Fruit fly (Drosophila melanogaster) whole organism, pupa: ENCODE results near the gene CG17267.

Experiments
- CG10348 ChIP-seq: fragments of 200-800 bp; sonication (Bioruptor generic); IDR thresholded peaks from 2 replicates; pipeline ENCODE4 v1.3.6; 2022; ENCODE audit warnings: missing biosample characterization, missing genetic modification characterization
- CG12605 ChIP-seq: fragments of 200-800 bp; sonication (Bioruptor generic); IDR thresholded peaks from 2 replicates; pipeline ENCODE4 v1.3.6; 2022; ENCODE audit warnings: missing biosample characterization, missing genetic modification characterization
- CG13204 ChIP-seq: fragments of 200-800 bp; sonication (Bioruptor generic); optimal IDR thresholded peaks from 2 replicates; lab custom pipeline; 2018; ENCODE audit warnings: missing biosample characterization, mild to moderate bottlenecking, missing genetic modification characterization, moderate library complexity
- CG14655 ChIP-seq: fragments of 200-800 bp; sonication (Bioruptor generic); optimal IDR thresholded peaks from 3 replicates; lab custom pipeline; 2017; ENCODE audit warnings: mild to moderate bottlenecking, missing biosample characterization, missing genetic modification reagents, missing genetic modification characterization
- CG15710 ChIP-seq: fragments of 200-800 bp; sonication (Bioruptor generic); optimal IDR thresholded peaks from 2 replicates; lab custom pipeline; 2018; ENCODE audit warnings: missing biosample characterization, mild to moderate bottlenecking, missing genetic modification characterization, moderate library complexity
- CG17806 ChIP-seq: fragments of 200-800 bp; sonication (Bioruptor generic); optimal IDR thresholded peaks from 2 replicates; lab custom pipeline; 2018; ENCODE audit warnings: missing biosample characterization, mild to moderate bottlenecking, missing genetic modification characterization, moderate library complexity
- CG32121 ChIP-seq: fragments of 200-800 bp; sonication (Bioruptor generic); IDR thresholded peaks from 2 replicates; pipeline ENCODE4 v1.3.6; 2022; ENCODE audit warnings: missing biosample characterization, missing genetic modification characterization
- CG34367 ChIP-seq: fragments of 200-800 bp; sonication (Bioruptor generic); optimal IDR thresholded peaks from 2 replicates; lab custom pipeline; 2018; ENCODE audit warnings: missing biosample characterization, mild to moderate bottlenecking, missing genetic modification characterization
- CG4496 ChIP-seq: fragments of 200-800 bp; sonication (Bioruptor generic); IDR thresholded peaks from 3 replicates; pipeline ENCODE4 v1.3.6; 2022; ENCODE audit warnings: missing biosample characterization, missing genetic modification characterization
- CG8159 ChIP-seq: fragments of 200-800 bp; sonication (Bioruptor generic); optimal IDR thresholded peaks from 3 replicates; lab custom pipeline; 2018; ENCODE audit warnings: missing biosample characterization, mild to moderate bottlenecking, missing genetic modification characterization, moderate library complexity
- CG8301 ChIP-seq: fragments of 200-800 bp; sonication (Bioruptor generic); optimal IDR thresholded peaks from 2 replicates; lab custom pipeline; 2018; ENCODE audit warnings: missing biosample characterization, mild to moderate bottlenecking, missing genetic modification characterization
- CG9948 ChIP-seq: fragments of 200-800 bp; sonication (Bioruptor generic); optimal IDR thresholded peaks from 2 replicates; lab custom pipeline; 2018; ENCODE audit warnings: missing biosample characterization, mild to moderate bottlenecking, missing genetic modification characterization, moderate library complexity
- D1 ChIP-seq: fragments of 200-800 bp; sonication (Bioruptor generic); optimal IDR thresholded peaks from 2 replicates; lab custom pipeline; 2018; ENCODE audit warnings: missing biosample characterization, mild to moderate bottlenecking, missing genetic modification characterization, moderate library complexity
- EcR ChIP-seq: fragments of 200-800 bp; sonication (Bioruptor generic); optimal IDR thresholded peaks from 3 replicates; lab custom pipeline; 2019; ENCODE audit warnings: missing biosample characterization, missing genetic modification characterization, mild to moderate bottlenecking, moderate library complexity, missing genetic modification reagents
- Ets98B ChIP-seq: fragments of 200-800 bp; sonication (Bioruptor generic); IDR thresholded peaks from 2 replicates; pipeline ENCODE4 v1.3.6; 2022; ENCODE audit warnings: missing biosample characterization, missing genetic modification characterization
- Pif1A ChIP-seq: fragments of 200-800 bp; sonication (Bioruptor generic); optimal IDR thresholded peaks from 3 replicates; lab custom pipeline; 2016; ENCODE audit warnings: missing biosample characterization, missing genetic modification characterization
- Pif1B ChIP-seq: fragments of 200-800 bp; sonication (Bioruptor generic); optimal IDR thresholded peaks from 3 replicates; lab custom pipeline; 2016; ENCODE audit warnings: missing biosample characterization, missing genetic modification characterization
- Snoo ChIP-seq: fragments of 200-800 bp; sonication (Bioruptor generic); optimal IDR thresholded peaks from 3 replicates; lab custom pipeline; 2017; ENCODE audit warnings: missing biosample characterization, mild to moderate bottlenecking, missing genetic modification characterization, inconsistent platforms
- fd96Ca ChIP-seq: fragments of 200-800 bp; sonication (Bioruptor generic); IDR thresholded peaks from 3 replicates; pipeline ENCODE4 v1.3.6; 2022; ENCODE audit warnings: missing biosample characterization, missing genetic modification characterization
- gl ChIP-seq: fragments of 200-800 bp; sonication (Bioruptor generic); optimal IDR thresholded peaks from 2 replicates; lab custom pipeline; 2018; ENCODE audit warnings: missing biosample characterization, mild to moderate bottlenecking, missing genetic modification characterization
- rn ChIP-seq: fragments of 200-800 bp; sonication (Bioruptor generic); IDR thresholded peaks from 2 replicates; pipeline ENCODE4 v1.3.6; 2022; ENCODE audit warnings: missing biosample characterization, missing genetic modification characterization

The CG17267 gene

dm6 chr3R:20774125-20774524, 35.2 kb upstream of the CG17267 start:
- TF ChIP-seq Snoo (no peak), CG4496 (GFP tag; lab: Robert Waterston, UW) (peak; percentile 59; the same call in 1 of the 3 replicates), CG13204 (GFP tag; lab: Kevin White, UChicago) (peak; percentile 67)
- TF ChIP-seq, all 21 proteins: peak for 2

dm6 chr3R:20773174-20773573, 34.3 kb upstream of the CG17267 start:
- TF ChIP-seq fd96Ca (peak; percentile 60; the same call in 1 of the 3 replicates), CG15710 (tag; lab: Kevin White, UChicago) (peak; percentile 46), Pif1A (GFP tag; lab: Kevin White, UChicago) (peak; percentile 64), CG17806 (tag; lab: Kevin White, UChicago) (peak; percentile 42), CG8301 (tag; lab: Kevin White, UChicago) (peak; percentile 20), Pif1B (GFP tag; lab: Kevin White, UChicago) (no peak), gl (tag; lab: Kevin White, UChicago) (peak; percentile 15), CG9948 (peak; percentile 42), CG34367 (tag; lab: Kevin White, UChicago) (no peak), Snoo (no peak), CG12605 (GFP tag; lab: Robert Waterston, UW) (0 out of 2 replicates have a peak, but pooled peaks have one; percentile 16), CG10348 (GFP tag; lab: Robert Waterston, UW) (no peak), CG8159 (peak; percentile 54), CG4496 (GFP tag; lab: Robert Waterston, UW) (no peak; the same call in 2 of the 3 replicates), Ets98B (GFP tag; lab: Robert Waterston, UW) (no peak), CG14655 (GFP tag; lab: Kevin White, UChicago) (peak; percentile 50), CG13204 (GFP tag; lab: Kevin White, UChicago) (peak; percentile 35), EcR (GFP tag; lab: Kevin White, UChicago) (peak; percentile 34)

dm6 chr3R:20772543-20772942, 33.6 kb upstream of the CG17267 start, which contains the start of gene Takl1:
Gene Takl1, minus strand, starts transcription at chr3R:20772601.
- TF ChIP-seq Ets98B (GFP tag; lab: Robert Waterston, UW), result no peak
- TF ChIP-seq rn (GFP tag; lab: Robert Waterston, UW), result no peak
- no peak for TF ChIP-seq Pif1A (GFP tag; lab: Kevin White, UChicago)
- TF ChIP-seq CG8301 (tag; lab: Kevin White, UChicago), result no peak
- TF ChIP-seq CG10348 (GFP tag; lab: Robert Waterston, UW), result no peak
- no peak for TF ChIP-seq CG13204 (GFP tag; lab: Kevin White, UChicago)
- TF ChIP-seq CG12605 (GFP tag; lab: Robert Waterston, UW), result no peak
- TF ChIP-seq CG17806 (tag; lab: Kevin White, UChicago), result no peak
- no peak for TF ChIP-seq Pif1B (GFP tag; lab: Kevin White, UChicago)
- no peak for TF ChIP-seq fd96Ca
- TF ChIP-seq CG4496 (GFP tag; lab: Robert Waterston, UW), result no peak
- no peak for TF ChIP-seq CG9948
- TF ChIP-seq CG14655 (GFP tag; lab: Kevin White, UChicago), result no peak
- no peak for TF ChIP-seq CG15710 (tag; lab: Kevin White, UChicago)
- no peak for TF ChIP-seq CG8159
- TF ChIP-seq CG34367 (tag; lab: Kevin White, UChicago), result no peak
- no peak for TF ChIP-seq CG32121
- TF ChIP-seq gl (tag; lab: Kevin White, UChicago), result no peak
- no peak for TF ChIP-seq D1 (tag; lab: Kevin White, UChicago)
- TF ChIP-seq Snoo, result no peak

dm6 chr3R:20766156-20766486, 27.2 kb upstream of the CG17267 start:
- TF ChIP-seq CG15710 (tag; lab: Kevin White, UChicago), result no peak
- no peak for TF ChIP-seq rn (GFP tag; lab: Robert Waterston, UW)
- no peak for TF ChIP-seq CG10348 (GFP tag; lab: Robert Waterston, UW)
- TF ChIP-seq Pif1B (GFP tag; lab: Kevin White, UChicago), result no peak
- no peak for TF ChIP-seq CG4496 (GFP tag; lab: Robert Waterston, UW)
- TF ChIP-seq EcR (GFP tag; lab: Kevin White, UChicago), result no peak
- no peak for TF ChIP-seq CG14655 (GFP tag; lab: Kevin White, UChicago)
- TF ChIP-seq CG9948, result no peak
- TF ChIP-seq CG32121, result no peak
- TF ChIP-seq CG34367 (tag; lab: Kevin White, UChicago), result no peak
- TF ChIP-seq Snoo, result no peak
- TF ChIP-seq CG13204 (GFP tag; lab: Kevin White, UChicago), result no peak

- peak; percentile 37 for TF ChIP-seq CG14655 (GFP tag; lab: Kevin White, UChicago)
- TF ChIP-seq CG4496 (GFP tag; lab: Robert Waterston, UW), result peak; percentile 16; the same call in 1 of the 3 replicates
- no peak for TF ChIP-seq CG9948
- no peak for TF ChIP-seq CG34367 (tag; lab: Kevin White, UChicago)
- no peak for TF ChIP-seq rn (GFP tag; lab: Robert Waterston, UW)
- TF ChIP-seq Snoo, result peak; percentile 47
- TF ChIP-seq Pif1B (GFP tag; lab: Kevin White, UChicago), result no peak
- no peak for TF ChIP-seq CG8159
- peak; percentile 32; the same call in 2 of the 3 replicates for TF ChIP-seq fd96Ca
- TF ChIP-seq CG17806 (tag; lab: Kevin White, UChicago), result no peak
- no peak for TF ChIP-seq CG13204 (GFP tag; lab: Kevin White, UChicago)
- peak; percentile 30 for TF ChIP-seq EcR (GFP tag; lab: Kevin White, UChicago)
- TF ChIP-seq CG32121, result peak; percentile 61; the same call in 1 of the 2 replicates
- no peak for TF ChIP-seq CG8301 (tag; lab: Kevin White, UChicago)
- TF ChIP-seq CG12605 (GFP tag; lab: Robert Waterston, UW), result peak; percentile 76
- TF ChIP-seq gl (tag; lab: Kevin White, UChicago), result no peak
- no peak for TF ChIP-seq Pif1A (GFP tag; lab: Kevin White, UChicago)
- TF ChIP-seq Ets98B (GFP tag; lab: Robert Waterston, UW), result peak; percentile 46
- TF ChIP-seq CG15710 (tag; lab: Kevin White, UChicago), result no peak
- no peak for TF ChIP-seq D1 (tag; lab: Kevin White, UChicago)
- TF ChIP-seq CG10348 (GFP tag; lab: Robert Waterston, UW), result 0 out of 2 replicates have a peak, but pooled peaks have one; percentile 33
These were observed 26.6 kb upstream of the CG17267 start for dm6 chr3R:20765302-20766155.
